Worm (Caenorhabditis elegans): ENCODE data around the gene T23F4.2.

Gene T23F4.2

DNA sequence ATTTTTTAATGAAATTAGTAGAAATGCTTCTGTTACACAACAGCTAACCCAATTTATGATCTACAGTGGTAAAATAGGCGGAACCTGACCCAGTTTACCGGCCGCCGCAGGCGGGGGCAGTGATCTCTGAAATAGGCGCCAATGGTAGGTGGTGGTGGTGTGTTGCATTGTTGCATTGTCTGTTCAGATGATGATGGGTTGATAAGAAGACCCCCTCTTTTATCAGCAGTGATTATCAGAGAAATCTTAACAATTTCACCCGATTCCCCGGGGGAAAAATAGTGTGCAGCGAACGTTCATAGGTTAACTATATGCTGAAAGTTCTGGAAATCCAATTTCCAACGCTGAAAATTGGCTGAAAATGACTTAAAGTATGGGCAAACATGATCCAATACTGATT is 24.8 kb upstream of the T23F4.2 start:
- TF ChIP-seq nhr-25 (tag; optimal IDR thresholded peaks at IDR 0.05; ENCODE audit: borderline replicate concordance, insufficient read depth) = no peak
- no peak for TF ChIP-seq ceh-32 (tag; optimal IDR thresholded peaks at IDR 0.05; ENCODE audit: poor library complexity)
- no peak for TF ChIP-seq nhr-41 (GFP tag; IDR thresholded peaks at IDR 0.05)
- peak; percentile 24 for TF ChIP-seq dve-1 (tag; optimal IDR thresholded peaks at IDR 0.05; ENCODE audit: insufficient read depth)
- peak; percentile 19 for TF ChIP-seq mes-2 (tag; optimal IDR thresholded peaks at IDR 0.05; ENCODE audit: poor library complexity, severe bottlenecking)
- no peak for TF ChIP-seq hmg-1.1 (GFP tag; IDR thresholded peaks at IDR 0.05)
- peak; percentile 51; the same call in 1 of the 2 replicates for TF ChIP-seq dmd-6 (GFP tag; IDR thresholded peaks at IDR 0.05)
- TF ChIP-seq nhr-28 (tag; optimal IDR thresholded peaks at IDR 0.05) = peak; percentile 41
- TF ChIP-seq F49E8.2 (tag; optimal IDR thresholded peaks at IDR 0.05; ENCODE audit: borderline replicate concordance) = no peak
- 0 out of 2 replicates have a peak, but pooled peaks have one; percentile 11 for TF ChIP-seq tra-1 (GFP tag; IDR thresholded peaks at IDR 0.05)
- 0 out of 2 replicates have a peak, but pooled peaks have one; percentile 13 for TF ChIP-seq php-3 (GFP tag; IDR thresholded peaks at IDR 0.05)
- TF ChIP-seq aha-1 (tag) = peak; percentile 37
- no peak for TF ChIP-seq mxl-2 (GFP tag; conservative IDR thresholded peaks at IDR 0.05)
- 0 out of 2 replicates have a peak, but pooled peaks have one; percentile 45 for TF ChIP-seq Y48G9A.11 (GFP tag; IDR thresholded peaks at IDR 0.05)
- TF ChIP-seq madf-9 (GFP tag; conservative IDR thresholded peaks at IDR 0.05) = 0 out of 2 replicates have a peak, but pooled peaks have one; percentile 36
- TF ChIP-seq pqm-1 (tag; optimal IDR thresholded peaks at IDR 0.05) = peak; percentile 62
- TF ChIP-seq daf-16 (GFP tag; optimal IDR thresholded peaks at IDR 0.05) = no peak
- peak; percentile 58 for TF ChIP-seq daf-16 (tag; optimal IDR thresholded peaks at IDR 0.05)
- TF ChIP-seq hlh-11 (tag; optimal IDR thresholded peaks at IDR 0.05) = peak; percentile 29
- TF ChIP-seq zfp-3 (GFP tag; conservative IDR thresholded peaks at IDR 0.05) = no peak

- TF ChIP-seq lsy-2 (tag; optimal IDR thresholded peaks at IDR 0.05) (no peak), nhr-42 (GFP tag; IDR thresholded peaks at IDR 0.05) (no peak), dpl-1 (GFP tag; optimal IDR thresholded peaks at IDR 0.05) (no peak), ceh-20 (GFP tag; IDR thresholded peaks at IDR 0.05) (no peak), T20F7.1 (GFP tag; optimal IDR thresholded peaks at IDR 0.05) (peak; percentile 35), spr-1 (tag; optimal IDR thresholded peaks at IDR 0.05) (no peak), duxl-1 (tag; optimal IDR thresholded peaks at IDR 0.05; ENCODE audit: poor library complexity) (no peak), daf-8 (GFP tag; IDR thresholded peaks at IDR 0.05) (no peak), nhr-28 (tag; optimal IDR thresholded peaks at IDR 0.05) (peak; percentile 82), lin-13 (GFP tag; optimal IDR thresholded peaks at IDR 0.05) (no peak), daf-12 (tag; optimal IDR thresholded peaks at IDR 0.05) (no peak), mxl-2 (GFP tag; conservative IDR thresholded peaks at IDR 0.05) (no peak), F37D6.2 (tag; optimal IDR thresholded peaks at IDR 0.05) (no peak), lim-7 (GFP tag; IDR thresholded peaks at IDR 0.05) (no peak), lin-38 (GFP tag; IDR thresholded peaks at IDR 0.05) (no peak), dmd-6 (GFP tag; IDR thresholded peaks at IDR 0.05) (peak; percentile 35), lir-3 (tag; optimal IDR thresholded peaks at IDR 0.05) (no peak), ctbp-1 (GFP tag; IDR thresholded peaks at IDR 0.05) (no peak), mdl-1 (tag; optimal IDR thresholded peaks at IDR 0.05) (no peak), unc-39 (tag; optimal IDR thresholded peaks at IDR 0.05) (no peak), ceh-82 (tag; optimal IDR thresholded peaks at IDR 0.05) (no peak), zag-1 (tag; optimal IDR thresholded peaks at IDR 0.05) (no peak), sdz-12 (GFP tag; optimal IDR thresholded peaks at IDR 0.05) (no peak), nhr-10 (tag; optimal IDR thresholded peaks at IDR 0.05) (no peak), dve-1 (tag; optimal IDR thresholded peaks at IDR 0.05; ENCODE audit: insufficient read depth) (peak; percentile 64), attf-4 (tag; optimal IDR thresholded peaks at IDR 0.05) (no peak), ZK546.5 (tag; optimal IDR thresholded peaks at IDR 0.05) (no peak), nhr-76 (tag; optimal IDR thresholded peaks at IDR 0.05) (no peak), nhr-111 (GFP tag; optimal IDR thresholded peaks at IDR 0.05) (no peak), lin-29 (GFP tag; IDR thresholded peaks at IDR 0.05) (no peak), ZK337.2 (GFP tag; IDR thresholded peaks at IDR 0.05) (no peak), daf-16 (GFP tag; optimal IDR thresholded peaks at IDR 0.05) (no peak), daf-16 (tag; optimal IDR thresholded peaks at IDR 0.05) (peak; percentile 57), hmg-1.1 (GFP tag; IDR thresholded peaks at IDR 0.05) (no peak), vab-7 (GFP tag; IDR thresholded peaks at IDR 0.05) (no peak), mxl-3 (GFP tag; optimal IDR thresholded peaks at IDR 0.05) (no peak), F49E8.2 (tag; optimal IDR thresholded peaks at IDR 0.05; ENCODE audit: borderline replicate concordance) (no peak)
Measured at ce11 chrII:1140689-1141088, 22.7 kb upstream of the T23F4.2 start, which contains the start of gene W09B6.4. W09B6.4 (minus strand) TSS chrII:1140839.
